Worm (Caenorhabditis elegans) whole organism, L4 larva: ENCODE results near the gene gpa-7.

Source experiments
- D1046.2 ChIP-seq: fragments of 200-800 bp; sonication (Bioruptor generic); IDR thresholded peaks from 2 replicates; pipeline ENCODE4 v1.3.6; 2022; ENCODE audit warnings: missing genetic modification characterization, missing compliant biosample characterization
- F26F4.8 ChIP-seq: fragments of 200-800 bp; sonication (Bioruptor generic); conservative IDR thresholded peaks from 2 replicates; pipeline ENCODE4 v1.3.6; 2022; ENCODE audit warnings: missing genetic modification characterization, missing compliant biosample characterization
- F37D6.2 ChIP-seq: sonication (generic microtip); optimal IDR thresholded peaks from 2 replicates; lab custom pipeline; 2016; ENCODE audit warnings: mild to moderate bottlenecking, missing genetic modification characterization, missing compliant biosample characterization
- T20F7.1 ChIP-seq: fragments of 200-800 bp; sonication (Bioruptor generic); optimal IDR thresholded peaks from 2 replicates; lab custom pipeline; 2018; ENCODE audit warnings: mild to moderate bottlenecking, missing genetic modification characterization, missing compliant biosample characterization
- Y105C5A.15 ChIP-seq: fragments of 200-800 bp; sonication (Bioruptor generic); IDR thresholded peaks from 2 replicates; pipeline ENCODE4 v1.3.6; 2022; ENCODE audit warnings: missing genetic modification characterization, missing compliant biosample characterization
- Y48G9A.11 ChIP-seq: fragments of 200-800 bp; sonication (Bioruptor generic); IDR thresholded peaks from 2 replicates; pipeline ENCODE4 v1.3.6; 2022; ENCODE audit warnings: missing genetic modification reagents, missing genetic modification characterization, missing compliant biosample characterization
- Y5F2A.4 ChIP-seq: fragments of 200-800 bp; sonication (Bioruptor generic); optimal IDR thresholded peaks from 2 replicates; lab custom pipeline; 2018; ENCODE audit warnings: mild to moderate bottlenecking, missing genetic modification characterization, missing compliant biosample characterization
- aha-1 ChIP-seq: fragments of 150-350 bp; peaks from one replicate; lab custom pipeline; 2014; ENCODE audit warnings: missing biosample characterization, missing genetic modification characterization
- aly-2 ChIP-seq: sonication (generic microtip); optimal IDR thresholded peaks from 2 replicates; lab custom pipeline; 2018; ENCODE audit warnings: missing biosample characterization, missing genetic modification characterization
- ama-1 ChIP-seq: fragments of 150-350 bp; optimal IDR thresholded peaks from 2 replicates; lab custom pipeline; 2014; ENCODE audit warnings: inconsistent platforms, mixed read lengths
- ceh-28 ChIP-seq: fragments of 150-350 bp; optimal IDR thresholded peaks from 2 replicates; lab custom pipeline; 2014; ENCODE audit warnings: missing biosample characterization, missing genetic modification reagents, missing genetic modification characterization
- ceh-62 ChIP-seq: sonication (generic microtip); optimal IDR thresholded peaks from 2 replicates; lab custom pipeline; 2017; ENCODE audit warnings: missing biosample characterization, missing genetic modification characterization
- ctbp-1 ChIP-seq: fragments of 200-800 bp; sonication (Bioruptor generic); IDR thresholded peaks from 2 replicates; pipeline ENCODE4 v1.3.6; 2022; ENCODE audit warnings: missing genetic modification reagents, missing genetic modification characterization, missing compliant biosample characterization
- daf-12 ChIP-seq: fragments of 150-350 bp; optimal IDR thresholded peaks from 2 replicates; lab custom pipeline; 2014; ENCODE audit warnings: missing biosample characterization, missing genetic modification reagents, missing genetic modification characterization
- daf-16 ChIP-seq, 3 experiments: sonication (generic microtip); optimal IDR thresholded peaks; 2 replicates each; lab custom pipeline; 2016 to 2017; ENCODE audit warnings: missing genetic modification characterization in 3 of 3, missing genetic modification reagents in 3 of 3, mild to moderate bottlenecking in 2 of 3, missing compliant biosample characterization in 2 of 3, missing biosample characterization in 1 of 3, moderate library complexity in 1 of 3
- dmd-6 ChIP-seq: fragments of 200-800 bp; sonication (Bioruptor generic); IDR thresholded peaks from 2 replicates; pipeline ENCODE4 v1.3.6; 2022; ENCODE audit warnings: missing genetic modification reagents, missing genetic modification characterization, missing compliant biosample characterization
- dve-1 ChIP-seq: sonication (generic microtip); optimal IDR thresholded peaks from 2 replicates; lab custom pipeline; 2017; ENCODE audit warnings: antibody characterized with exemption, mild to moderate bottlenecking, missing genetic modification characterization, missing compliant biosample characterization; ENCODE audit not compliant: insufficient read depth
- egl-27 ChIP-seq: sonication (generic microtip); optimal IDR thresholded peaks from 3 replicates; lab custom pipeline; 2017; ENCODE audit warnings: missing biosample characterization, missing genetic modification reagents, missing genetic modification characterization
- egl-43 ChIP-seq: fragments of 200-800 bp; sonication (Bioruptor generic); IDR thresholded peaks from 2 replicates; pipeline ENCODE4 v1.3.6; 2022; ENCODE audit warnings: missing genetic modification reagents, missing genetic modification characterization, missing compliant biosample characterization
- hlh-30 ChIP-seq: sonication (generic microtip); optimal IDR thresholded peaks from 2 replicates; lab custom pipeline; 2017; ENCODE audit warnings: antibody characterized with exemption, mild to moderate bottlenecking, missing genetic modification characterization, missing compliant biosample characterization; ENCODE audit not compliant: insufficient read depth
- hmg-1.1 ChIP-seq: fragments of 200-800 bp; sonication (Bioruptor generic); IDR thresholded peaks from 2 replicates; pipeline ENCODE4 v1.3.6; 2022; ENCODE audit warnings: missing genetic modification reagents, missing genetic modification characterization, missing compliant biosample characterization
- lin-1 ChIP-seq: fragments of 200-800 bp; sonication (Bioruptor generic); IDR thresholded peaks from 2 replicates; pipeline ENCODE4 v1.3.6; 2022; ENCODE audit warnings: missing genetic modification reagents, missing genetic modification characterization, missing compliant biosample characterization
- lin-13 ChIP-seq: fragments of 150-350 bp; optimal IDR thresholded peaks from 2 replicates; lab custom pipeline; 2014; ENCODE audit warnings: missing biosample characterization, missing genetic modification reagents, missing genetic modification characterization
- lin-39 ChIP-seq: fragments of 150-350 bp; optimal IDR thresholded peaks from 2 replicates; lab custom pipeline; 2014; ENCODE audit warnings: missing biosample characterization, missing genetic modification reagents, missing genetic modification characterization
- lsy-2 ChIP-seq, 2 experiments: fragments of 150-350 bp in 1 of 2; sonication (generic microtip) in 1 of 2; optimal IDR thresholded peaks; 2 replicates each; lab custom pipeline; 2014 to 2017; ENCODE audit warnings: missing biosample characterization in 2 of 2, missing genetic modification characterization in 2 of 2
- mdl-1 ChIP-seq, 2 experiments: fragments of 150-350 bp in 1 of 2; sonication (generic microtip) in 1 of 2; optimal IDR thresholded peaks; 2 replicates each; lab custom pipeline; 2014 to 2017; ENCODE audit warnings: missing biosample characterization in 2 of 2, missing genetic modification characterization in 2 of 2
- mep-1 ChIP-seq: fragments of 150-350 bp; sonication (generic microtip); optimal IDR thresholded peaks from 3 replicates; lab custom pipeline; 2014; ENCODE audit warnings: missing biosample characterization, missing genetic modification characterization
- nhr-10 ChIP-seq: fragments of 150-350 bp; optimal IDR thresholded peaks from 2 replicates; lab custom pipeline; 2014; ENCODE audit warnings: missing biosample characterization, missing genetic modification characterization
- nhr-102 ChIP-seq: sonication (generic microtip); optimal IDR thresholded peaks from 2 replicates; lab custom pipeline; 2016; ENCODE audit warnings: mild to moderate bottlenecking, missing genetic modification characterization, moderate library complexity, missing compliant biosample characterization
- nhr-28 ChIP-seq: fragments of 150-350 bp; optimal IDR thresholded peaks from 2 replicates; lab custom pipeline; 2014; ENCODE audit warnings: missing biosample characterization, missing genetic modification characterization
- nhr-6 ChIP-seq: fragments of 150-350 bp; optimal IDR thresholded peaks from 2 replicates; lab custom pipeline; 2014; ENCODE audit warnings: missing biosample characterization, missing genetic modification characterization
- nhr-76 ChIP-seq: fragments of 150-350 bp; optimal IDR thresholded peaks from 2 replicates; lab custom pipeline; 2014; ENCODE audit warnings: missing biosample characterization, missing genetic modification characterization
- pqm-1 ChIP-seq: sonication (generic microtip); optimal IDR thresholded peaks from 2 replicates; lab custom pipeline; 2017; ENCODE audit warnings: missing biosample characterization, missing genetic modification characterization
- rbr-2 ChIP-seq: sonication (generic microtip); optimal IDR thresholded peaks from 2 replicates; lab custom pipeline; 2016; ENCODE audit warnings: missing genotype, missing genetic modification characterization, missing compliant biosample characterization
- sdz-12 ChIP-seq: fragments of 200-800 bp; sonication (Bioruptor generic); optimal IDR thresholded peaks from 2 replicates; lab custom pipeline; 2018; ENCODE audit warnings: mild to moderate bottlenecking, missing genetic modification characterization, missing compliant biosample characterization
- spr-1 ChIP-seq: sonication (generic microtip); optimal IDR thresholded peaks from 2 replicates; lab custom pipeline; 2016; ENCODE audit warnings: mild to moderate bottlenecking, missing genetic modification characterization, missing compliant biosample characterization
- unc-62 ChIP-seq, 3 experiments: fragments of 150-350 bp in 1 of 3; sonication (generic microtip); optimal IDR thresholded peaks in 2 of 3; peaks in 1 of 3; 1 replicate in 1 of 3; 2 replicates in 2 of 3; lab custom pipeline; 2014 to 2017; ENCODE audit warnings: missing biosample characterization in 3 of 3, missing genetic modification characterization in 3 of 3, missing genetic modification reagents in 3 of 3, missing genotype in 1 of 3
- vab-7 ChIP-seq: fragments of 200-800 bp; sonication (Bioruptor generic); IDR thresholded peaks from 2 replicates; pipeline ENCODE4 v1.3.6; 2022; ENCODE audit warnings: missing genetic modification reagents, missing genetic modification characterization, missing compliant biosample characterization
- zfp-2 ChIP-seq: sonication (generic microtip); optimal IDR thresholded peaks from 2 replicates; lab custom pipeline; 2016; ENCODE audit warnings: mild to moderate bottlenecking, missing genetic modification characterization, missing compliant biosample characterization
- zfp-3 ChIP-seq: fragments of 200-800 bp; sonication (Bioruptor generic); conservative IDR thresholded peaks from 2 replicates; pipeline ENCODE4 v1.3.6; 2022; ENCODE audit warnings: missing genetic modification reagents, missing genetic modification characterization, missing compliant biosample characterization

gpa-7 gene

ce11 chrIV:10422230-10422629, 18.4 kb downstream of the gpa-7 start:
- TF ChIP-seq F37D6.2 (tag; lab: Kevin White, UChicago) (no peak), egl-27 (tag; lab: Kevin White, UChicago) (no peak), aly-2 (tag; lab: Kevin White, UChicago) (no peak), rbr-2 (tag; lab: Kevin White, UChicago) (no peak), egl-43 (GFP tag; lab: Robert Waterston, UW) (no peak), daf-12 (tag; lab: Kevin White, UChicago) (no peak), pqm-1 (tag; lab: Kevin White, UChicago) (no peak), ceh-28 (tag; lab: Kevin White, UChicago) (no peak), nhr-10 (tag; lab: Kevin White, UChicago) (no peak), Y5F2A.4 (GFP tag; lab: Kevin White, UChicago) (no peak), ctbp-1 (GFP tag; lab: Robert Waterston, UW) (no peak), F26F4.8 (GFP tag; lab: Robert Waterston, UW) (no peak), dmd-6 (GFP tag; lab: Robert Waterston, UW) (no peak), hmg-1.1 (GFP tag; lab: Robert Waterston, UW) (no peak)
- TF ChIP-seq, all 104 proteins: peak for 0

ce11 chrIV:10424535-10424934, 20.7 kb downstream of the gpa-7 start, which contains the start of gene F13B12.1:
Gene F13B12.1 (minus strand): TSS chrIV:10424635.
- no peak for TF ChIP-seq lin-39 (tag; lab: Kevin White, UChicago)
- no peak for TF ChIP-seq lsy-2 (tag; optimal IDR thresholded peaks at IDR 0.05; lab: Kevin White, UChicago)
- no peak for TF ChIP-seq nhr-6
- TF ChIP-seq D1046.2: no peak
- TF ChIP-seq ceh-62 (tag; lab: Kevin White, UChicago): no peak
- TF ChIP-seq unc-62 (GFP tag; optimal IDR thresholded peaks at IDR 0.05 in 1 of 2; lab: Kevin White, UChicago): peak in 1 of 2 experiments; percentile 70
- no peak for TF ChIP-seq unc-62 (tag; optimal IDR thresholded peaks at IDR 0.05; lab: Kevin White, UChicago)
- TF ChIP-seq Y48G9A.11 (GFP tag; lab: Robert Waterston, UW): peak; percentile 17; the same call in 1 of the 2 replicates
- no peak for TF ChIP-seq sdz-12 (GFP tag; lab: Kevin White, UChicago)
- TF ChIP-seq hmg-1.1 (GFP tag; lab: Robert Waterston, UW): no peak
- TF ChIP-seq ama-1 (lab: Kevin White, UChicago): no peak
- no peak for TF ChIP-seq vab-7 (GFP tag; lab: Robert Waterston, UW)
- no peak for TF ChIP-seq T20F7.1
- no peak for TF ChIP-seq nhr-102 (tag; lab: Kevin White, UChicago)

- no peak for TF ChIP-seq daf-16 (GFP tag; optimal IDR thresholded peaks at IDR 0.05; lab: Kevin White, UChicago)
- peak; percentile 45 for TF ChIP-seq daf-16 (tag; optimal IDR thresholded peaks at IDR 0.05; lab: Kevin White, UChicago)
- no peak for TF ChIP-seq egl-43 (GFP tag; lab: Robert Waterston, UW)
- no peak for TF ChIP-seq lin-13 (GFP tag; lab: Kevin White, UChicago)
- TF ChIP-seq hmg-1.1 (GFP tag; lab: Robert Waterston, UW): no peak
- TF ChIP-seq Y48G9A.11 (GFP tag; lab: Robert Waterston, UW): peak; percentile 100
- TF ChIP-seq nhr-28 (tag; lab: Kevin White, UChicago): peak; percentile 27
- TF ChIP-seq mdl-1 (tag; optimal IDR thresholded peaks at IDR 0.05; lab: Kevin White, UChicago): peak in 1 of 2 experiments; percentile 1
- TF ChIP-seq nhr-6: peak; percentile 42
- TF ChIP-seq mep-1 (tag; lab: Kevin White, UChicago): peak; percentile 29
- no peak for TF ChIP-seq sdz-12 (GFP tag; lab: Kevin White, UChicago)
- TF ChIP-seq hlh-30: peak; percentile 24
- TF ChIP-seq Y105C5A.15 (GFP tag; lab: Robert Waterston, UW): no peak
- TF ChIP-seq nhr-76 (tag; lab: Kevin White, UChicago): no peak
- no peak for TF ChIP-seq vab-7 (GFP tag; lab: Robert Waterston, UW)
- no peak for TF ChIP-seq zfp-2 (tag; lab: Kevin White, UChicago)
- TF ChIP-seq aha-1: peak; percentile 82
- TF ChIP-seq ceh-62 (tag; lab: Kevin White, UChicago): no peak
- TF ChIP-seq zfp-3 (GFP tag; lab: Robert Waterston, UW): no peak
- TF ChIP-seq dve-1 (tag; lab: Kevin White, UChicago): peak; percentile 47
- no peak for TF ChIP-seq lin-1 (GFP tag; lab: Robert Waterston, UW)
- TF ChIP-seq spr-1: no peak
- TF ChIP-seq T20F7.1: peak; percentile 94
- TF ChIP-seq, all 104 proteins: peak for 10
These were observed 21.3 kb downstream of the gpa-7 start for ce11 chrIV:10425129-10425528.
